Fruit fly (Drosophila melanogaster) whole organism, embryonic: ENCODE data around the gene DPCoAC.

Source experiments
- Adf1 ChIP-seq: fragments of 200-800 bp; sonication (Bioruptor generic); IDR thresholded peaks from 2 replicates; pipeline ENCODE4 v1.3.6; 2022; ENCODE audit warnings: missing biosample characterization, missing genetic modification characterization
- Atf6 ChIP-seq: fragments of 200-800 bp; sonication (Bioruptor generic); IDR thresholded peaks from 2 replicates; pipeline ENCODE4 v1.3.6; 2022; ENCODE audit warnings: missing biosample characterization, missing genetic modification characterization
- BEAF-32 ChIP-seq: fragments of 200-800 bp; sonication (Bioruptor generic); optimal IDR thresholded peaks from 3 replicates; lab custom pipeline; 2017; ENCODE audit warnings: missing biosample characterization, missing genetic modification characterization, mild to moderate bottlenecking, moderate library complexity, missing genetic modification reagents
- CG10267 ChIP-seq: fragments of 200-800 bp; sonication (Bioruptor generic); optimal IDR thresholded peaks from 2 replicates; lab custom pipeline; 2018; ENCODE audit warnings: missing biosample characterization, mild to moderate bottlenecking, missing genetic modification characterization, moderate library complexity
- CG10321 ChIP-seq: fragments of 200-800 bp; sonication (Bioruptor generic); IDR thresholded peaks from 2 replicates; pipeline ENCODE4 v1.3.6; 2022; ENCODE audit warnings: missing biosample characterization, missing genetic modification characterization
- CG11247 ChIP-seq: fragments of 200-800 bp; sonication (Bioruptor generic); IDR thresholded peaks from 2 replicates; pipeline ENCODE4 v1.3.6; 2022; ENCODE audit warnings: missing biosample characterization, missing genetic modification characterization
- CG11723 ChIP-seq: fragments of 200-800 bp; sonication (Bioruptor generic); optimal IDR thresholded peaks from 2 replicates; lab custom pipeline; 2017; ENCODE audit warnings: missing biosample characterization, mild to moderate bottlenecking, missing genetic modification characterization
- CG12299 ChIP-seq: fragments of 200-800 bp; sonication (Bioruptor generic); optimal IDR thresholded peaks from 2 replicates; lab custom pipeline; 2018; ENCODE audit warnings: missing biosample characterization, mild to moderate bottlenecking, missing genetic modification characterization
- CG14050 ChIP-seq: fragments of 200-800 bp; sonication (Bioruptor generic); IDR thresholded peaks from 3 replicates; pipeline ENCODE4 v1.3.6; 2022; ENCODE audit warnings: missing biosample characterization, missing genetic modification characterization
- CG14710 ChIP-seq: fragments of 200-800 bp; sonication (Bioruptor generic); optimal IDR thresholded peaks from 3 replicates; lab custom pipeline; 2019; ENCODE audit warnings: missing biosample characterization, mild to moderate bottlenecking, missing genetic modification characterization, moderate library complexity
- CG15601 ChIP-seq: fragments of 200-800 bp; sonication (Bioruptor generic); optimal IDR thresholded peaks from 3 replicates; lab custom pipeline; 2019; ENCODE audit warnings: missing biosample characterization, mild to moderate bottlenecking, missing genetic modification characterization, moderate library complexity
- CG16813 ChIP-seq: fragments of 200-800 bp; sonication (Bioruptor generic); IDR thresholded peaks from 3 replicates; pipeline ENCODE4 v1.3.6; 2022; ENCODE audit warnings: missing biosample characterization, missing genetic modification characterization; ENCODE audit not compliant: partially characterized antibody
- CG1792 ChIP-seq: fragments of 200-800 bp; sonication (Bioruptor generic); optimal IDR thresholded peaks from 2 replicates; lab custom pipeline; 2016; ENCODE audit warnings: missing biosample characterization, missing genetic modification characterization
- CG18619 ChIP-seq: fragments of 200-800 bp; sonication (Bioruptor generic); optimal IDR thresholded peaks from 3 replicates; lab custom pipeline; 2017; ENCODE audit warnings: missing biosample characterization, mild to moderate bottlenecking, missing genetic modification characterization
- CG2875 ChIP-seq: fragments of 200-800 bp; sonication (Bioruptor generic); optimal IDR thresholded peaks from 2 replicates; lab custom pipeline; 2017; ENCODE audit warnings: missing biosample characterization, mild to moderate bottlenecking, missing genetic modification characterization, missing genetic modification reagents
- CG32772 ChIP-seq: fragments of 200-800 bp; sonication (Bioruptor generic); IDR thresholded peaks from 2 replicates; pipeline ENCODE4 v1.3.6; 2022; ENCODE audit warnings: missing biosample characterization, missing genetic modification characterization
- CG3995 ChIP-seq: fragments of 200-800 bp; sonication (Bioruptor generic); optimal IDR thresholded peaks from 3 replicates; lab custom pipeline; 2016; ENCODE audit warnings: missing biosample characterization, missing genetic modification characterization
- CG42726 ChIP-seq: fragments of 200-800 bp; sonication (Bioruptor generic); IDR thresholded peaks from 2 replicates; pipeline ENCODE4 v1.3.6; 2022; ENCODE audit warnings: missing biosample characterization, missing genetic modification characterization; ENCODE audit not compliant: partially characterized antibody
- CG4820 ChIP-seq: fragments of 200-800 bp; sonication (Bioruptor generic); optimal IDR thresholded peaks from 3 replicates; lab custom pipeline; 2016; ENCODE audit warnings: missing biosample characterization, missing genetic modification characterization
- CG6765 ChIP-seq: fragments of 200-800 bp; sonication (Bioruptor generic); optimal IDR thresholded peaks from 3 replicates; lab custom pipeline; 2017; ENCODE audit warnings: missing biosample characterization, mild to moderate bottlenecking, missing genetic modification characterization
- CG7556 ChIP-seq: fragments of 200-800 bp; sonication (Bioruptor generic); optimal IDR thresholded peaks from 2 replicates; lab custom pipeline; 2017; ENCODE audit warnings: missing biosample characterization, mild to moderate bottlenecking, missing genetic modification characterization
- CG7928 ChIP-seq: fragments of 200-800 bp; sonication (Bioruptor generic); optimal IDR thresholded peaks from 2 replicates; lab custom pipeline; 2017; ENCODE audit warnings: missing biosample characterization, mild to moderate bottlenecking, missing genetic modification characterization
- CG9215 ChIP-seq: fragments of 200-800 bp; sonication (Bioruptor generic); IDR thresholded peaks from 2 replicates; pipeline ENCODE4 v1.3.6; 2022; ENCODE audit warnings: missing biosample characterization, missing genetic modification characterization
- CG9727 ChIP-seq: fragments of 200-800 bp; sonication (Bioruptor generic); optimal IDR thresholded peaks from 3 replicates; lab custom pipeline; 2017; ENCODE audit warnings: missing biosample characterization, mild to moderate bottlenecking, missing genetic modification characterization
- CG9797 ChIP-seq: fragments of 200-800 bp; sonication (Bioruptor generic); optimal IDR thresholded peaks from 3 replicates; lab custom pipeline; 2018; ENCODE audit warnings: missing biosample characterization, mild to moderate bottlenecking, missing genetic modification characterization
- CG9876 ChIP-seq: fragments of 200-800 bp; sonication (Bioruptor generic); optimal IDR thresholded peaks from 2 replicates; lab custom pipeline; 2016; ENCODE audit warnings: missing biosample characterization, missing genetic modification characterization
- Dip2 ChIP-seq: fragments of 200-800 bp; sonication (Bioruptor generic); IDR thresholded peaks from 2 replicates; pipeline ENCODE4 v1.3.6; 2022; ENCODE audit warnings: missing biosample characterization, missing genetic modification characterization
- E2f2 ChIP-seq: fragments of 200-800 bp; sonication (Bioruptor generic); IDR thresholded peaks from 2 replicates; pipeline ENCODE4 v1.3.6; 2022; ENCODE audit warnings: missing biosample characterization, missing genetic modification characterization
- Gsc ChIP-seq: fragments of 200-800 bp; sonication (Bioruptor generic); IDR thresholded peaks from 2 replicates; pipeline ENCODE4 v1.3.6; 2022; ENCODE audit warnings: missing biosample characterization, missing genetic modification characterization
- H15 ChIP-seq: fragments of 200-800 bp; sonication (Bioruptor generic); IDR thresholded peaks from 3 replicates; pipeline ENCODE4 v1.3.6; 2022; ENCODE audit warnings: missing biosample characterization, missing genetic modification characterization
- HHEX ChIP-seq: fragments of 200-800 bp; sonication (Bioruptor generic); optimal IDR thresholded peaks from 3 replicates; lab custom pipeline; 2017; ENCODE audit warnings: missing biosample characterization, mild to moderate bottlenecking, missing genetic modification characterization, missing genetic modification reagents
- HmgD ChIP-seq: fragments of 200-800 bp; sonication (Bioruptor generic); optimal IDR thresholded peaks from 3 replicates; lab custom pipeline; 2016; ENCODE audit warnings: missing biosample characterization, missing genetic modification characterization
- Lhr ChIP-seq: fragments of 200-800 bp; sonication (Bioruptor generic); optimal IDR thresholded peaks from 3 replicates; lab custom pipeline; 2017; ENCODE audit warnings: mild to moderate bottlenecking, missing biosample characterization, missing genetic modification reagents, missing genetic modification characterization
- MESR4 ChIP-seq: fragments of 200-800 bp; sonication (Bioruptor generic); optimal IDR thresholded peaks from 2 replicates; lab custom pipeline; 2018; ENCODE audit warnings: missing biosample characterization, mild to moderate bottlenecking, missing genetic modification characterization, moderate library complexity
- MTF-1 ChIP-seq: fragments of 200-800 bp; sonication (Bioruptor generic); optimal IDR thresholded peaks from 2 replicates; lab custom pipeline; 2018; ENCODE audit warnings: missing biosample characterization, mild to moderate bottlenecking, missing genetic modification characterization, borderline replicate concordance
- Mes4 ChIP-seq: fragments of 200-800 bp; sonication (Bioruptor generic); optimal IDR thresholded peaks from 2 replicates; lab custom pipeline; 2016; ENCODE audit warnings: missing biosample characterization, missing genetic modification characterization
- NC2α ChIP-seq: fragments of 200-800 bp; sonication (Bioruptor generic); optimal IDR thresholded peaks from 2 replicates; lab custom pipeline; 2016; ENCODE audit warnings: missing biosample characterization, missing genetic modification characterization
- Stat92E ChIP-seq, 3 experiments: fragments of >200 bp in 2 of 3; fragments of 200-800 bp in 1 of 3; sonication (Bioruptor generic) in 1 of 3; optimal IDR thresholded peaks; 2 replicates each; lab custom pipeline; 2017 to 2019; ENCODE audit warnings: missing biosample characterization in 3 of 3, missing genetic modification characterization in 3 of 3, mild to moderate bottlenecking in 1 of 3, moderate library complexity in 1 of 3
- ara ChIP-seq: fragments of 200-800 bp; sonication (Bioruptor generic); IDR thresholded peaks from 2 replicates; pipeline ENCODE4 v1.3.6; 2022; ENCODE audit warnings: missing biosample characterization, missing genetic modification characterization
- chif ChIP-seq, 2 experiments: fragments of 200-800 bp; sonication (Bioruptor generic); optimal IDR thresholded peaks; 3 replicates each; lab custom pipeline; 2016; ENCODE audit warnings: missing biosample characterization in 2 of 2, missing genetic modification characterization in 2 of 2
- crol ChIP-seq: fragments of 200-800 bp; sonication (Bioruptor generic); IDR thresholded peaks from 2 replicates; pipeline ENCODE4 v1.3.6; 2022; ENCODE audit warnings: missing biosample characterization, missing genetic modification characterization
- dpn ChIP-seq, 2 experiments: fragments of 200-800 bp; sonication (Bioruptor generic); optimal IDR thresholded peaks; 3 replicates each; lab custom pipeline; 2016; ENCODE audit warnings: missing biosample characterization in 2 of 2, missing genetic modification characterization in 2 of 2
- fd96Cb ChIP-seq: fragments of 200-800 bp; sonication (Bioruptor generic); optimal IDR thresholded peaks from 2 replicates; lab custom pipeline; 2018; ENCODE audit warnings: missing biosample characterization, mild to moderate bottlenecking, missing genetic modification characterization, moderate library complexity
- gem ChIP-seq: fragments of 200-800 bp; sonication (Bioruptor generic); optimal IDR thresholded peaks from 2 replicates; lab custom pipeline; 2019; ENCODE audit warnings: missing biosample characterization, mild to moderate bottlenecking, missing genetic modification characterization, moderate library complexity
- lab ChIP-seq: fragments of 200-800 bp; sonication (Bioruptor generic); optimal IDR thresholded peaks from 3 replicates; lab custom pipeline; 2017; ENCODE audit warnings: missing biosample characterization, missing genetic modification characterization, mild to moderate bottlenecking, moderate library complexity, missing genetic modification reagents
- p53 ChIP-seq: fragments of 200-800 bp; sonication (Bioruptor generic); optimal IDR thresholded peaks from 2 replicates; lab custom pipeline; 2016; ENCODE audit warnings: missing biosample characterization, missing genetic modification characterization
- psq ChIP-seq: fragments of 200-800 bp; sonication (Bioruptor generic); optimal IDR thresholded peaks from 2 replicates; lab custom pipeline; 2017; ENCODE audit warnings: missing biosample characterization, missing genetic modification characterization
- ssp ChIP-seq: fragments of 200-800 bp; sonication (Bioruptor generic); IDR thresholded peaks from 2 replicates; pipeline ENCODE4 v1.3.6; 2022; ENCODE audit warnings: missing biosample characterization, missing genetic modification characterization
- stwl ChIP-seq: fragments of 200-800 bp; sonication (Bioruptor generic); optimal IDR thresholded peaks from 3 replicates; lab custom pipeline; 2018; ENCODE audit warnings: missing biosample characterization, mild to moderate bottlenecking, missing genetic modification characterization, moderate library complexity
- ttk ChIP-seq: fragments of 200-800 bp; sonication (Bioruptor generic); IDR thresholded peaks from 2 replicates; pipeline ENCODE4 v2.1.2; 2022; ENCODE audit warnings: missing biosample characterization, missing genetic modification characterization
- tx ChIP-seq: fragments of 200-800 bp; sonication (Bioruptor generic); optimal IDR thresholded peaks from 2 replicates; lab custom pipeline; 2016; ENCODE audit warnings: missing biosample characterization, missing genetic modification characterization

DPCoAC gene

dm6 chr3R:20576789-20577188 lies 19.3 kb upstream of the DPCoAC start, which contains the start of the genes TFAM and CG5412 (continued):
- no peak for TF ChIP-seq CG15601
- no peak for TF ChIP-seq Gsc
- TF ChIP-seq tx (GFP tag; lab: Kevin White, UChicago) = no peak
- no peak for TF ChIP-seq gem (tag; lab: Kevin White, UChicago)
- peak; percentile 83 for TF ChIP-seq MESR4 (GFP tag; lab: Kevin White, UChicago)
- peak; percentile 55; the same call in 2 of the 3 replicates for TF ChIP-seq CG16813
- TF ChIP-seq crol (GFP tag; lab: Robert Waterston, UW) = 0 out of 2 replicates have a peak, but pooled peaks have one; percentile 2
- no peak for TF ChIP-seq lab (GFP tag; lab: Kevin White, UChicago)
- peak; percentile 32 for TF ChIP-seq CG9797 (GFP tag; lab: Kevin White, UChicago)
- no peak for TF ChIP-seq CG7556 (GFP tag; lab: Kevin White, UChicago)
- no peak for TF ChIP-seq CG10267
- TF ChIP-seq dpn (GFP tag; optimal IDR thresholded peaks at IDR 0.05; lab: Kevin White, UChicago) = no peak
- peak; percentile 13 for TF ChIP-seq Lhr
- no peak for TF ChIP-seq HHEX (GFP tag; lab: Kevin White, UChicago)
- no peak for TF ChIP-seq CG2875 (GFP tag; lab: Kevin White, UChicago)
- no peak for TF ChIP-seq CG9876 (GFP tag; lab: Kevin White, UChicago)
- TF ChIP-seq chif (GFP tag; optimal IDR thresholded peaks at IDR 0.05; lab: Kevin White, UChicago) = no peak
- no peak for TF ChIP-seq psq
- TF ChIP-seq BEAF-32 (GFP tag; lab: Kevin White, UChicago) = peak; percentile 42
- no peak for TF ChIP-seq CG32772
- TF ChIP-seq CG7928 (GFP tag; lab: Kevin White, UChicago) = no peak
- TF ChIP-seq CG10321 (GFP tag; lab: Robert Waterston, UW) = no peak
- TF ChIP-seq fd96Cb = no peak
- no peak for TF ChIP-seq CG18619 (GFP tag; lab: Kevin White, UChicago)
- no peak for TF ChIP-seq HmgD (GFP tag; lab: Kevin White, UChicago)
- no peak for TF ChIP-seq CG9215 (GFP tag; lab: Robert Waterston, UW)
- TF ChIP-seq Mes4 (GFP tag; lab: Kevin White, UChicago) = no peak
- TF ChIP-seq H15 = no peak
- no peak for TF ChIP-seq Dip2 (GFP tag; lab: Robert Waterston, UW)
- TF ChIP-seq CG14710 (tag; lab: Kevin White, UChicago) = peak; percentile 21
- TF ChIP-seq NC2α (GFP tag; lab: Kevin White, UChicago) = no peak
- peak; percentile 13 for TF ChIP-seq CG3995 (GFP tag; lab: Kevin White, UChicago)
- TF ChIP-seq MTF-1 (GFP tag; lab: Kevin White, UChicago) = no peak
- no peak for TF ChIP-seq p53
- no peak for TF ChIP-seq CG14050 (GFP tag; lab: Robert Waterston, UW)
- no peak for TF ChIP-seq ara (GFP tag; lab: Robert Waterston, UW)
- TF ChIP-seq CG6765 (GFP tag; lab: Kevin White, UChicago) = no peak
- TF ChIP-seq CG9727 (GFP tag; lab: Kevin White, UChicago) = no peak
- TF ChIP-seq Atf6 (GFP tag; lab: Robert Waterston, UW) = no peak
- TF ChIP-seq E2f2 = peak; percentile 56; the same call in 1 of the 2 replicates
- TF ChIP-seq Adf1 (GFP tag; lab: Robert Waterston, UW) = no peak
- no peak for TF ChIP-seq ssp (GFP tag; lab: Robert Waterston, UW)
- TF ChIP-seq ttk (GFP tag; lab: Robert Waterston, UW) = no peak
- TF ChIP-seq CG42726 = no peak
- TF ChIP-seq CG4820 (GFP tag; lab: Kevin White, UChicago) = no peak
- TF ChIP-seq stwl (tag; lab: Kevin White, UChicago) = peak; percentile 55
- no peak for TF ChIP-seq CG12299 (tag; lab: Kevin White, UChicago)
- TF ChIP-seq CG11247 (GFP tag; lab: Robert Waterston, UW) = no peak
- no peak for TF ChIP-seq CG1792 (GFP tag; lab: Kevin White, UChicago)
- peak in 1 of 3 experiments; percentile 49 for TF ChIP-seq Stat92E (GFP tag; optimal IDR thresholded peaks at IDR 0.05; lab: Kevin White, UChicago)
- no peak for TF ChIP-seq CG11723 (GFP tag; lab: Kevin White, UChicago)
